Fruit fly (Drosophila melanogaster): ENCODE measurements around the gene CG32856.

CG32856 gene

dm6 chr3R:15963690-15964281 lies 1.4 kb downstream of the CG32856 start, which contains the start of the genes CG4287 and CG5516:
Gene CG4287, minus strand, starts transcription at chr3R:15963867.
Gene CG5516, plus strand, starts transcription at chr3R:15963884.
- TF ChIP-seq cyc (GFP tag; optimal IDR thresholded peaks at IDR 0.05), result peak; percentile 13
- no peak for TF ChIP-seq Sox15 (GFP tag; optimal IDR thresholded peaks at IDR 0.05)
- no peak for TF ChIP-seq CG32006 (GFP tag; optimal IDR thresholded peaks at IDR 0.05)
- peak; percentile 11 for TF ChIP-seq Hr4 (GFP tag; optimal IDR thresholded peaks at IDR 0.05)
- no peak for TF ChIP-seq CG6792 (GFP tag; optimal IDR thresholded peaks at IDR 0.05)
- TF ChIP-seq CG16779 (tag; optimal IDR thresholded peaks at IDR 0.05), result no peak
- no peak for TF ChIP-seq CG8319 (GFP tag; optimal IDR thresholded peaks at IDR 0.05)
- TF ChIP-seq CG6854 (GFP tag; optimal IDR thresholded peaks at IDR 0.05), result no peak
- TF ChIP-seq topi (GFP tag; optimal IDR thresholded peaks at IDR 0.05), result no peak
- no peak for TF ChIP-seq fkh (GFP tag; optimal IDR thresholded peaks at IDR 0.05)
- TF ChIP-seq CG6276 (GFP tag; optimal IDR thresholded peaks at IDR 0.05), result no peak
- TF ChIP-seq svp (GFP tag), result peak; percentile 42
- TF ChIP-seq esn (GFP tag; optimal IDR thresholded peaks at IDR 0.05), result peak; percentile 65
- TF ChIP-seq net (GFP tag; optimal IDR thresholded peaks at IDR 0.05), result no peak
- peak; percentile 41 for TF ChIP-seq dsx (GFP tag; optimal IDR thresholded peaks at IDR 0.05; ENCODE audit: poor library complexity, severe bottlenecking)

- no peak for TF ChIP-seq CG1621 (tag; optimal IDR thresholded peaks at IDR 0.05)
- TF ChIP-seq dac (GFP tag; optimal IDR thresholded peaks at IDR 0.05), result no peak
- TF ChIP-seq CG11294 (GFP tag; IDR thresholded peaks at IDR 0.05), result no peak
- no peak for TF ChIP-seq CG10669 (GFP tag; optimal IDR thresholded peaks at IDR 0.05)
- no peak for TF ChIP-seq CG31627 (GFP tag; optimal IDR thresholded peaks at IDR 0.05)
- no peak for TF ChIP-seq fd85E (GFP tag; optimal IDR thresholded peaks at IDR 0.05)
- no peak for TF ChIP-seq CG15336 (GFP tag; IDR thresholded peaks at IDR 0.05)
- TF ChIP-seq cyc (GFP tag; optimal IDR thresholded peaks at IDR 0.05), result no peak
- TF ChIP-seq CG6808 (GFP tag; optimal IDR thresholded peaks at IDR 0.05), result no peak
- TF ChIP-seq Sox102F (GFP tag; optimal IDR thresholded peaks at IDR 0.05), result no peak
- TF ChIP-seq CG4318 (GFP tag; optimal IDR thresholded peaks at IDR 0.05), result no peak
- no peak for TF ChIP-seq Blimp-1 (GFP tag; optimal IDR thresholded peaks at IDR 0.05)
- TF ChIP-seq acj6 (GFP tag; optimal IDR thresholded peaks at IDR 0.05), result no peak
- no peak for TF ChIP-seq ss (GFP tag; optimal IDR thresholded peaks at IDR 0.05)
- no peak for TF ChIP-seq CG3919 (GFP tag; optimal IDR thresholded peaks at IDR 0.05)
- no peak for TF ChIP-seq dsx (GFP tag; optimal IDR thresholded peaks at IDR 0.05; ENCODE audit: poor library complexity, severe bottlenecking)
- no peak for TF ChIP-seq Eip93F (GFP tag; optimal IDR thresholded peaks at IDR 0.05)
Measured at dm6 chr3R:15950843-15951242, 14.3 kb downstream of the CG32856 start, which contains the start of the genes CG31088 and CG46383. Gene CG31088, minus strand, starts transcription at chr3R:15950943. Gene CG46383, minus strand, starts transcription at chr3R:15950943.

dm6 chr3R:15947605-15948004 lies 17.5 kb downstream of the CG32856 start:
- TF ChIP-seq CG3032 (tag; optimal IDR thresholded peaks at IDR 0.05) (no peak), CG8319 (GFP tag; optimal IDR thresholded peaks at IDR 0.05) (no peak), Eip75B (GFP tag; optimal IDR thresholded peaks at IDR 0.05) (no peak), Met (GFP tag; optimal IDR thresholded peaks at IDR 0.05) (no peak), CG6163 (GFP tag; IDR thresholded peaks at IDR 0.05) (0 out of 3 replicates have a peak, but pooled peaks have one; percentile 33)

dm6 chr3R:15937708-15938107 lies 27.4 kb downstream of the CG32856 start:
- TF ChIP-seq eg (GFP tag; IDR thresholded peaks at IDR 0.05) (0 out of 3 replicates have a peak, but pooled peaks have one; percentile 14), CG8319 (GFP tag; optimal IDR thresholded peaks at IDR 0.05) (no peak)
